Fruit fly (Drosophila melanogaster) whole organism, pupa: ENCODE results near the gene CG9933.

Experiments
- CG10348 ChIP-seq: fragments of 200-800 bp; sonication (Bioruptor generic); IDR thresholded peaks from 2 replicates; pipeline ENCODE4 v1.3.6; 2022; ENCODE audit warnings: missing biosample characterization, missing genetic modification characterization
- CG12605 ChIP-seq: fragments of 200-800 bp; sonication (Bioruptor generic); IDR thresholded peaks from 2 replicates; pipeline ENCODE4 v1.3.6; 2022; ENCODE audit warnings: missing biosample characterization, missing genetic modification characterization
- CG13204 ChIP-seq: fragments of 200-800 bp; sonication (Bioruptor generic); optimal IDR thresholded peaks from 2 replicates; lab custom pipeline; 2018; ENCODE audit warnings: missing biosample characterization, mild to moderate bottlenecking, missing genetic modification characterization, moderate library complexity
- CG14655 ChIP-seq: fragments of 200-800 bp; sonication (Bioruptor generic); optimal IDR thresholded peaks from 3 replicates; lab custom pipeline; 2017; ENCODE audit warnings: mild to moderate bottlenecking, missing biosample characterization, missing genetic modification reagents, missing genetic modification characterization
- CG15710 ChIP-seq: fragments of 200-800 bp; sonication (Bioruptor generic); optimal IDR thresholded peaks from 2 replicates; lab custom pipeline; 2018; ENCODE audit warnings: missing biosample characterization, mild to moderate bottlenecking, missing genetic modification characterization, moderate library complexity
- CG17806 ChIP-seq: fragments of 200-800 bp; sonication (Bioruptor generic); optimal IDR thresholded peaks from 2 replicates; lab custom pipeline; 2018; ENCODE audit warnings: missing biosample characterization, mild to moderate bottlenecking, missing genetic modification characterization, moderate library complexity
- CG32121 ChIP-seq: fragments of 200-800 bp; sonication (Bioruptor generic); IDR thresholded peaks from 2 replicates; pipeline ENCODE4 v1.3.6; 2022; ENCODE audit warnings: missing biosample characterization, missing genetic modification characterization
- CG34367 ChIP-seq: fragments of 200-800 bp; sonication (Bioruptor generic); optimal IDR thresholded peaks from 2 replicates; lab custom pipeline; 2018; ENCODE audit warnings: missing biosample characterization, mild to moderate bottlenecking, missing genetic modification characterization
- CG4496 ChIP-seq: fragments of 200-800 bp; sonication (Bioruptor generic); IDR thresholded peaks from 3 replicates; pipeline ENCODE4 v1.3.6; 2022; ENCODE audit warnings: missing biosample characterization, missing genetic modification characterization
- CG8159 ChIP-seq: fragments of 200-800 bp; sonication (Bioruptor generic); optimal IDR thresholded peaks from 3 replicates; lab custom pipeline; 2018; ENCODE audit warnings: missing biosample characterization, mild to moderate bottlenecking, missing genetic modification characterization, moderate library complexity
- CG8301 ChIP-seq: fragments of 200-800 bp; sonication (Bioruptor generic); optimal IDR thresholded peaks from 2 replicates; lab custom pipeline; 2018; ENCODE audit warnings: missing biosample characterization, mild to moderate bottlenecking, missing genetic modification characterization
- CG9948 ChIP-seq: fragments of 200-800 bp; sonication (Bioruptor generic); optimal IDR thresholded peaks from 2 replicates; lab custom pipeline; 2018; ENCODE audit warnings: missing biosample characterization, mild to moderate bottlenecking, missing genetic modification characterization, moderate library complexity
- D1 ChIP-seq: fragments of 200-800 bp; sonication (Bioruptor generic); optimal IDR thresholded peaks from 2 replicates; lab custom pipeline; 2018; ENCODE audit warnings: missing biosample characterization, mild to moderate bottlenecking, missing genetic modification characterization, moderate library complexity
- EcR ChIP-seq: fragments of 200-800 bp; sonication (Bioruptor generic); optimal IDR thresholded peaks from 3 replicates; lab custom pipeline; 2019; ENCODE audit warnings: missing biosample characterization, missing genetic modification characterization, mild to moderate bottlenecking, moderate library complexity, missing genetic modification reagents
- Ets98B ChIP-seq: fragments of 200-800 bp; sonication (Bioruptor generic); IDR thresholded peaks from 2 replicates; pipeline ENCODE4 v1.3.6; 2022; ENCODE audit warnings: missing biosample characterization, missing genetic modification characterization
- Pif1A ChIP-seq: fragments of 200-800 bp; sonication (Bioruptor generic); optimal IDR thresholded peaks from 3 replicates; lab custom pipeline; 2016; ENCODE audit warnings: missing biosample characterization, missing genetic modification characterization
- Pif1B ChIP-seq: fragments of 200-800 bp; sonication (Bioruptor generic); optimal IDR thresholded peaks from 3 replicates; lab custom pipeline; 2016; ENCODE audit warnings: missing biosample characterization, missing genetic modification characterization
- Snoo ChIP-seq: fragments of 200-800 bp; sonication (Bioruptor generic); optimal IDR thresholded peaks from 3 replicates; lab custom pipeline; 2017; ENCODE audit warnings: missing biosample characterization, mild to moderate bottlenecking, missing genetic modification characterization, inconsistent platforms
- fd96Ca ChIP-seq: fragments of 200-800 bp; sonication (Bioruptor generic); IDR thresholded peaks from 3 replicates; pipeline ENCODE4 v1.3.6; 2022; ENCODE audit warnings: missing biosample characterization, missing genetic modification characterization
- gl ChIP-seq: fragments of 200-800 bp; sonication (Bioruptor generic); optimal IDR thresholded peaks from 2 replicates; lab custom pipeline; 2018; ENCODE audit warnings: missing biosample characterization, mild to moderate bottlenecking, missing genetic modification characterization
- rn ChIP-seq: fragments of 200-800 bp; sonication (Bioruptor generic); IDR thresholded peaks from 2 replicates; pipeline ENCODE4 v1.3.6; 2022; ENCODE audit warnings: missing biosample characterization, missing genetic modification characterization

CG9933 gene

DNA sequence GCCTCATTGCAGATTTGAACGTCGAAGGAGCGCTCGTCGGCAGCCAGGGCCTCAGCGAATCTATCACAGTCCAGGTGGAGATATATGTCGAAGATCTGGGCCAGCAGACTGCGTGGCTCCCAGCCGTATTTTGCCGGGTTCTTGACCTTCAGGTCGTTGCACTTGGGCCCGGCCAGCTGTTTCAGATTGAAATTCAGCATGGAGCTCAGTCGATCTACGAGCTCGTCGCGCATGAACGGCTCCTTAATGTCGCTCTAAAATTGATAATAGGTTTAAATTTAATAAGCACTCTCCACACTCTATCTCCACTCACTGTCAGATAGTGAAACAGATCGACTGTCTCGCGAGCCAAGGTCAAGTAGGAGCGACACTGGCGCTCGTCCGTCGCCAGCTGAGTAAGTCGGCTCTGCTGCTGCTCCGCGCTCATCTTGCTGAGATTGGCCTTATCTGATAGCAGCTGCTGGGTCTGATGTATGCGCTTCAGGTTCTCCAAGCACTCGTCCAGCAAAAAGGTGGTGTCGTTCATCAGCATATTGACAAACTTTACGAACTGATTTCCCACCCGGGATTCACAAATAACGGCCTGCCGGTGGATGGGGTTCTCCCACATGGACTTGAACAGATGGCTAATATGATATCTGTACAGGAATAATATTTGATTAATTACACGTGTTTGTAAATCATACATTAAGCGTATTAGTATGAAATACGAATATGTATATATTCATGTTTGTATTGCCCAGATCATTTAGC lies 6.9 kb downstream of the CG9933 start:
- TF ChIP-seq EcR (GFP tag; lab: Kevin White, UChicago) (peak; percentile 89), Ets98B (no peak)

DNA sequence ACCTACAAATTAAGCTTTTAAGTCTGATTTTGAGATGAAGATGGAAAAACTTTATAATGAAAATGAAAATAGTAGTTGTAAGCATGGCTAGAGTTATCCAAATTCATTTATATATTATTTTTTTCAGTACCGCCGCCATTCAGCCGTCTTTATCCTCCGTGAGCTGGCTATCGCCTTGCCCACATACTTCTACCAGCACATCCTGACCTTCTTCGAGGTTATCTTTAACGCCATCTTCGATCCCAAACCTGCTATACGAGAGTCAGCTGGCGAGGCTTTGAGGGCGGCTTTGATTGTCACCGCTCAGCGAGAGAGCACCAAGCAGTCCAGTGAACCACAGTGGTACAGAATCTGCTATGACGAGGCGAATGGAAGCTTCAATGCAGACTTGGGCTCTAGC lies 15.8 kb downstream of the CG9933 start:
- no peak for TF ChIP-seq rn
- TF ChIP-seq Ets98B = no peak
- TF ChIP-seq CG4496 = no peak
- TF ChIP-seq CG14655 = no peak
- TF ChIP-seq EcR (GFP tag; lab: Kevin White, UChicago) = no peak
- TF ChIP-seq Pif1B (GFP tag; lab: Kevin White, UChicago) = no peak
- no peak for TF ChIP-seq Snoo (tag; lab: Kevin White, UChicago)
- no peak for TF ChIP-seq CG13204 (GFP tag; lab: Kevin White, UChicago)
- no peak for TF ChIP-seq Pif1A (GFP tag; lab: Kevin White, UChicago)
- no peak for TF ChIP-seq CG32121 (GFP tag; lab: Robert Waterston, UW)
- TF ChIP-seq CG9948 = no peak
- no peak for TF ChIP-seq fd96Ca (GFP tag; lab: Robert Waterston, UW)
- TF ChIP-seq gl (tag; lab: Kevin White, UChicago) = no peak
- TF ChIP-seq CG15710 (tag; lab: Kevin White, UChicago) = no peak
- TF ChIP-seq, all 21 proteins: peak for 0

DNA sequence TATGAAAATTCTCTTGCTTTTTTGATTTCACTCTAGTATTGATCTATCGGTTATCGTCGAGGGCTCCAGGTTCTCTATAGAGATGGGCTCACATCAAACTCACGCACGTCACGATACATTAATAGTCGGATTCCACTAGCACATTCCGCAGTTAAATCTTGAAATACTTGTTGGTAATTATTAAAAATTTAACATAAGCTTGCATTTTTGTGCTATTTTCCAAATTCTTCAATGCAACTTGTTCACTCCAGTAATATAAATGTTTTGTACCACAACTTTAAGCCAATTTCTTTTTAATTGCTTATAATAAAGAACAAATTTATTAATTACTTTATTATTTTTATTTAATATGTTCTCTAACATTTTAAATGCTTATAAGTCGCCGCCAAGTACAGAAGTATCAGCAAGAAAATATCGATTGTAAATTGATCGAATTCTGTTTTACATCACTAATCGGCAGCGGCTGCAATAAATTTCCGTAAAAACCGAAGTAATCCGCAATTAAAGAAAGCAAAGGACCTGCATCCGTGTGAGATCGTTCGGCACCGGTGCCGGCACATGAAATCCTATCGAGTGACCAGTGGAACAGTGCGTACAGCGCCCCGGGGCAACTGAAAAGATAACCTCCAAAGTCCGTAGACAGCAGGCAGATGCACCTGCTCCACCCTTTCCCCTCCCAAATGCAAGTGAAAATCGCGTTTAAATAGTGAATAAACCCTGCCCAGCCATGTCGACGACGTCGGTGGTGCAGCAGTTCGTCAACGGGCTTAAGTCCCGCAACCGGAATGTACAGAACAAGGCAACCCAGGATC lies 16.8 kb downstream of the CG9933 start, which contains the start of the genes Vha68-1 and mTor:
Vha68-1 (minus strand) TSS at position 49 of the 812 bp plus-strand sequence.
mTor (plus strand) TSS at position 422 of the 812 bp plus-strand sequence.
- no peak for TF ChIP-seq CG8301 (tag; lab: Kevin White, UChicago)
- TF ChIP-seq CG13204 (GFP tag; lab: Kevin White, UChicago) = no peak
- TF ChIP-seq Ets98B = peak; percentile 73
- TF ChIP-seq rn = peak; percentile 76; the same call in 1 of the 2 replicates
- TF ChIP-seq CG14655 = no peak
- TF ChIP-seq Snoo (tag; lab: Kevin White, UChicago) = peak; percentile 62
- TF ChIP-seq Pif1B (GFP tag; lab: Kevin White, UChicago) = no peak
- TF ChIP-seq fd96Ca (GFP tag; lab: Robert Waterston, UW) = peak; percentile 70; the same call in 2 of the 3 replicates
- TF ChIP-seq CG17806 (tag; lab: Kevin White, UChicago) = peak; percentile 69
- peak; percentile 40; the same call in 1 of the 2 replicates for TF ChIP-seq CG12605
- TF ChIP-seq CG9948 = peak; percentile 79
- TF ChIP-seq D1 (tag; lab: Kevin White, UChicago) = no peak
- TF ChIP-seq Pif1A (GFP tag; lab: Kevin White, UChicago) = no peak
- peak; percentile 76 for TF ChIP-seq CG8159 (tag; lab: Kevin White, UChicago)
- TF ChIP-seq CG15710 (tag; lab: Kevin White, UChicago) = peak; percentile 73
- no peak for TF ChIP-seq CG10348
- no peak for TF ChIP-seq gl (tag; lab: Kevin White, UChicago)
- TF ChIP-seq CG32121 (GFP tag; lab: Robert Waterston, UW) = peak; percentile 70
- TF ChIP-seq EcR (GFP tag; lab: Kevin White, UChicago) = no peak
- peak; percentile 66 for TF ChIP-seq CG34367
- TF ChIP-seq CG4496 = peak; percentile 86

DNA sequence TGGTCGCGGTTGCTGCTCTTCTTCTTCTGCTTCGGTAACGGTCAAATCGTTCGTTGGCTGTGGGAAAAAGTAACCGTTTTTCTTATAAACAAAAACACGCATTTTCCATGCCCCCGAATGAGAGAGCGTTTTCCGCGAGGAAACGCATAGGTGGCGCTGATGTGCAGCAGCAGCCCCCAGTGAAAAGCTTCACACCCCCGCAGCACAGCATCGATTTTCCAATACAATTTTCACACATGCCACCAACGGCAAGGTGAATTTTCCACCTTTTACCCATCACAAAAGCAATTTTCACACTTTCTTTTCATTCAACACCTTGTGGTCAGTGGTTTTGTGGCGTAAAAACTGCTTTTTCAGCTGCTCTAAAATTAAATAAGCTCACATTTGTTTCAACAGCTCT lies 17.5 kb downstream of the CG9933 start:
- no peak for TF ChIP-seq CG8159 (tag; lab: Kevin White, UChicago)
- no peak for TF ChIP-seq CG15710 (tag; lab: Kevin White, UChicago)
- TF ChIP-seq CG10348 = no peak
- no peak for TF ChIP-seq CG8301 (tag; lab: Kevin White, UChicago)
- TF ChIP-seq gl (tag; lab: Kevin White, UChicago) = no peak
- TF ChIP-seq CG14655 = no peak
- no peak for TF ChIP-seq D1 (tag; lab: Kevin White, UChicago)
- no peak for TF ChIP-seq CG17806 (tag; lab: Kevin White, UChicago)
- no peak for TF ChIP-seq fd96Ca (GFP tag; lab: Robert Waterston, UW)

- TF ChIP-seq CG12605 (no peak), Ets98B (peak; percentile 8; the same call in 1 of the 2 replicates)
Measured at dm6 chr2L:13000393-13001001, 20.6 kb downstream of the CG9933 start, which contains the start of gene Yip1d1. Yip1d1 (minus strand) TSS chr2L:13000635.

dm6 chr2L:12985043-12985442 lies 36.1 kb downstream of the CG9933 start:
- TF ChIP-seq gl (tag; lab: Kevin White, UChicago) (no peak), EcR (GFP tag; lab: Kevin White, UChicago) (no peak), Snoo (tag; lab: Kevin White, UChicago) (no peak), CG34367 (no peak), CG12605 (no peak), fd96Ca (GFP tag; lab: Robert Waterston, UW) (no peak), CG13204 (GFP tag; lab: Kevin White, UChicago) (no peak), CG10348 (no peak), CG9948 (no peak), CG15710 (tag; lab: Kevin White, UChicago) (no peak), Pif1B (GFP tag; lab: Kevin White, UChicago) (no peak), CG32121 (GFP tag; lab: Robert Waterston, UW) (no peak), rn (no peak), Ets98B (no peak), Pif1A (GFP tag; lab: Kevin White, UChicago) (no peak), CG4496 (no peak), CG8301 (tag; lab: Kevin White, UChicago) (no peak), CG8159 (tag; lab: Kevin White, UChicago) (no peak)
